Fruit fly (Drosophila melanogaster) ovary, adult (tissue): ENCODE measurements around the gene CG43901.
"Not testable (repeated sequence)": the region's sequence is repeated elsewhere in the genome, so short reads cannot be mapped to it uniquely, and the experiment has no call there.

Experiments used
- CG17801 ChIP-seq: fragments of 200-800 bp; optimal IDR thresholded peaks from 2 replicates; lab custom pipeline; 2019; ENCODE audit warnings: missing biosample characterization, mild to moderate bottlenecking, missing genetic modification characterization, moderate library complexity; ENCODE audit not compliant: partially characterized antibody

The CG43901 gene

dm6 chrX:10936599-10936998 lies 31.0 kb downstream of the CG43901 start:
- no peak for TF ChIP-seq CG17801 (GFP tag; lab: Kevin White, UChicago)

DNA sequence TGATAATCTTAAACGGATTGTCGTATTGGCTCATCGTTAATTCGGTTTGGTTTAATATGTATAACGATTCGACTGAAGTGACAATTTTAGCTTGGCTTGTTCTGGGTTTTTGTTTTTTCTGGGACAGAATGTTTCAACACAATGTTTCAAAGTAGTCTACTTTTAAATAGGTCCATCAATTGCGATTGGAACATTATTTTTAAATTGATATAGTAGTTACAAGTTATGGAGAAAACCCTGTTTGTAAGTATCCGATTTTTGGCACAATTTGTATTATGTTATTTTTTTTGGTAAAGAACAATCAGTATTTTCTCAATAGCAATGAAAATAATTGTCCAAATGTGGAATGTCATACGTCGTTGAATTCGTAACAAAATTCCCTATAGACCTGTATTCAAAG lies 45.4 kb downstream of the CG43901 start, which contains the start of gene Rab9Fa:
Rab9Fa (minus strand) TSS at position 101 of the 400 bp plus-strand sequence.
- TF ChIP-seq CG17801 (GFP tag; lab: Kevin White, UChicago): not testable (repeated sequence)

dm6 chrX:10952386-10952785 lies 46.8 kb downstream of the CG43901 start, which contains the start of gene Rab9Fb:
Gene Rab9Fb (minus strand): TSS chrX:10952486.
- no peak for TF ChIP-seq CG17801 (GFP tag; lab: Kevin White, UChicago)

DNA sequence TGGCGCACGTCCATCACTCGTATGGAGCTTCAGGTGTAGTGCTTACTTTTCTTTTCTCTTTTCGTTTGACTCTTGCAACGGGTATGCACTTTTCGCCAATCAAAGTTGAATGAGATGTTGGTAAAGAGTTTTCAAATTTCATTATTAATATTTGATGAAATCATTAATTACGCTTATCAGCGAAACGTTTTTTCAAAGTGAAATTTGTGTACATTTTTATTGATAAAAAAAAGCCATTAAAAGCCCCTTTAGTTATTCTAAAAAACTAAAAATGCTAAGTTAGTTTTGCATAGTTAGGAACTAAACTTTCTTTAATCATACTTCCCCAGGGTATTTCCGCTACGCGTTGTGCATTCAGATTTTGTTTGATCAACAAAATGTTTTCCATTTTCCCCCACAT lies 47.7 kb downstream of the CG43901 start:
- TF ChIP-seq CG17801 (GFP tag; lab: Kevin White, UChicago): no peak

- TF ChIP-seq CG17801 (GFP tag; lab: Kevin White, UChicago): no peak
Observed at dm6 chrX:10959912-10960311, 54.3 kb downstream of the CG43901 start.

DNA sequence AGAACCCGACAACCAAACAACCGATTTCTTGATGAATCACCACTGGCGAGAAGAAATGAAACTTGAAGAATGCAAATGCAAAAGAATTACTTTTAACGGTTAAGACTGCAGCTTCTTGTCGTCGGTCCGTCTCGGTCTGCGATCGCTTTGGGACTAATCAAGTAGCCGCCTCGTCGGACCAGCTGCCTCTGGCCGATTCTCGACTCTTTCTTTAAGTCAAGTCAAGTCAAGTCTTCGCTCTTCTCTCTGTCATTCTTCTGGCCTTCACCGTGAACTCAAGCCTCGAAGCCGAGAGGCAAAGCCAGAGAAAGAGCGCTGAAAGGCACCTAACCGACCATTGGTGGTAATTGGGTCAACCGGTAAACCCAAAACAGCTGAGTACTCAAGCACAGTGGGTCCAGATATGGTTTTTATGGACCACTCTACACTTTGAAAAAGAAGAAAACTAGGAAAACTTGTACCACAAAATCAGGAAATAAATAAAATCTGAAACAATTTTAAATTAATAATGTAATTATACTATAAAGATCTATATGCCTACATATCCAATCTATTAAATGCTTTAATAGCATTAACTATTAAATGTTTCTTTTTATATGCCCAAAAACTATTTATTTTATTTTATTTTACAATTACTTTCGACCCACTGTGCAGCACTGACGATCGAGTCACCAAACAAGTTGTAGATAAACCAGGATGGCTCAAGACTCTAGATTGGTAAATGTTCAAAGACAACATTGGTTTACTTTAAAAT lies 61.6 kb downstream of the CG43901 start, which contains the start of gene C901:
C901 (minus strand) TSS at position 157 of the 754 bp plus-strand sequence.
- TF ChIP-seq CG17801 (GFP tag; lab: Kevin White, UChicago): no peak
